Worm (Caenorhabditis elegans): ENCODE measurements around the gene F58G11.4.

Gene F58G11.4

ce11 chrV:13655202-13655764 is 17.1 kb upstream of the F58G11.4 start:
- no peak for TF ChIP-seq unc-62 (GFP tag; optimal IDR thresholded peaks at IDR 0.05)

ce11 chrV:13656346-13657254 is 15.8 kb upstream of the F58G11.4 start:
- no peak for TF ChIP-seq unc-62 (GFP tag; optimal IDR thresholded peaks at IDR 0.05)

- TF ChIP-seq unc-62 (GFP tag; optimal IDR thresholded peaks at IDR 0.05), result no peak
Observed at ce11 chrV:13657291-13657690, 15.1 kb upstream of the F58G11.4 start.

ce11 chrV:13657841-13658338 is 14.5 kb upstream of the F58G11.4 start:
- TF ChIP-seq unc-62 (GFP tag; optimal IDR thresholded peaks at IDR 0.05), result no peak

- no peak for TF ChIP-seq unc-62 (GFP tag; optimal IDR thresholded peaks at IDR 0.05)
Observed at ce11 chrV:13658577-13658976, 13.8 kb upstream of the F58G11.4 start.

ce11 chrV:13659219-13659618 is 13.2 kb upstream of the F58G11.4 start:
- no peak for TF ChIP-seq unc-62 (GFP tag; optimal IDR thresholded peaks at IDR 0.05)

- no peak for TF ChIP-seq unc-62 (GFP tag; optimal IDR thresholded peaks at IDR 0.05)
Observed at ce11 chrV:13660115-13660514, 12.3 kb upstream of the F58G11.4 start.

- no peak for TF ChIP-seq unc-62 (GFP tag; optimal IDR thresholded peaks at IDR 0.05)
Observed at ce11 chrV:13660660-13661325, 11.6 kb upstream of the F58G11.4 start, which contains the start of gene letm-1. letm-1 (plus strand) TSS chrV:13661257.

- TF ChIP-seq unc-62 (GFP tag; optimal IDR thresholded peaks at IDR 0.05), result no peak
Observed at ce11 chrV:13664340-13664916, 8.0 kb upstream of the F58G11.4 start.

- TF ChIP-seq unc-62 (GFP tag; optimal IDR thresholded peaks at IDR 0.05), result no peak
Observed at ce11 chrV:13665089-13665488, 7.3 kb upstream of the F58G11.4 start, which contains the start of gene rde-12. rde-12 (plus strand) TSS chrV:13665389.

- no peak for TF ChIP-seq unc-62 (GFP tag; optimal IDR thresholded peaks at IDR 0.05)
Observed at ce11 chrV:13666460-13666859, 5.9 kb upstream of the F58G11.4 start.

ce11 chrV:13668337-13668736 is 4.1 kb upstream of the F58G11.4 start:
- TF ChIP-seq unc-62 (GFP tag; optimal IDR thresholded peaks at IDR 0.05), result no peak

- TF ChIP-seq unc-62 (GFP tag; optimal IDR thresholded peaks at IDR 0.05), result no peak
Observed at ce11 chrV:13669170-13669569, 3.2 kb upstream of the F58G11.4 start.

- TF ChIP-seq unc-62 (GFP tag; optimal IDR thresholded peaks at IDR 0.05), result no peak
Observed at ce11 chrV:13678542-13678941, 6.2 kb downstream of the F58G11.4 start, which contains the start of the genes tag-65 and ccz-1. tag-65 (minus strand) TSS chrV:13678587. ccz-1 (plus strand) TSS chrV:13678875.

ce11 chrV:13679859-13680258 is 7.5 kb downstream of the F58G11.4 start:
- no peak for TF ChIP-seq unc-62 (GFP tag; optimal IDR thresholded peaks at IDR 0.05)

- TF ChIP-seq unc-62 (GFP tag; optimal IDR thresholded peaks at IDR 0.05), result no peak
Observed at ce11 chrV:13681445-13681844, 9.1 kb downstream of the F58G11.4 start.

Measured in whole organism, dauer.